Worm (Caenorhabditis elegans) whole organism, early embryonic: Measurements from ENCODE around the gene Y82E9BL.6.

Source experiments
- F13C5.2 ChIP-seq: sonication (generic microtip); optimal IDR thresholded peaks from 2 replicates; lab custom pipeline; 2017; ENCODE audit warnings: mild to moderate bottlenecking, missing genetic modification characterization, inconsistent platforms, missing compliant biosample characterization
- ama-1 ChIP-seq: fragments of 150-350 bp; optimal IDR thresholded peaks from 2 replicates; lab custom pipeline; 2014
- ceh-13 ChIP-seq: fragments of 200-800 bp; sonication (Bioruptor generic); optimal IDR thresholded peaks from 2 replicates; lab custom pipeline; 2018; ENCODE audit warnings: mild to moderate bottlenecking, missing genetic modification characterization, missing compliant biosample characterization
- ceh-36 ChIP-seq: sonication (generic microtip); optimal IDR thresholded peaks from 2 replicates; lab custom pipeline; 2016; ENCODE audit warnings: missing genetic modification characterization, inconsistent platforms, missing compliant biosample characterization
- ets-7 ChIP-seq: sonication (generic microtip); optimal IDR thresholded peaks from 2 replicates; lab custom pipeline; 2016; ENCODE audit warnings: missing genotype, missing genetic modification characterization, missing compliant biosample characterization
- flt-1 ChIP-seq: fragments of 200-800 bp; sonication (Bioruptor generic); IDR thresholded peaks from 2 replicates; pipeline ENCODE4 v1.3.6; 2022; ENCODE audit warnings: missing genetic modification characterization, missing compliant biosample characterization
- hnd-1 ChIP-seq: sonication (generic microtip); optimal IDR thresholded peaks from 2 replicates; lab custom pipeline; 2016; ENCODE audit warnings: missing genetic modification characterization, missing compliant biosample characterization
- pes-1 ChIP-seq: fragments of 200-800 bp; sonication (Bioruptor generic); IDR thresholded peaks from 2 replicates; pipeline ENCODE4 v1.3.6; 2022; ENCODE audit warnings: missing genetic modification reagents, missing genetic modification characterization, missing compliant biosample characterization
- sea-1 ChIP-seq: fragments of 200-800 bp; sonication (Bioruptor generic); conservative IDR thresholded peaks from 2 replicates; pipeline ENCODE4 v1.3.6; 2022; ENCODE audit warnings: missing genetic modification characterization, missing compliant biosample characterization
- tra-4 ChIP-seq: sonication (generic microtip); optimal IDR thresholded peaks from 2 replicates; lab custom pipeline; 2017; ENCODE audit warnings: missing genetic modification characterization, missing compliant biosample characterization

DNA sequence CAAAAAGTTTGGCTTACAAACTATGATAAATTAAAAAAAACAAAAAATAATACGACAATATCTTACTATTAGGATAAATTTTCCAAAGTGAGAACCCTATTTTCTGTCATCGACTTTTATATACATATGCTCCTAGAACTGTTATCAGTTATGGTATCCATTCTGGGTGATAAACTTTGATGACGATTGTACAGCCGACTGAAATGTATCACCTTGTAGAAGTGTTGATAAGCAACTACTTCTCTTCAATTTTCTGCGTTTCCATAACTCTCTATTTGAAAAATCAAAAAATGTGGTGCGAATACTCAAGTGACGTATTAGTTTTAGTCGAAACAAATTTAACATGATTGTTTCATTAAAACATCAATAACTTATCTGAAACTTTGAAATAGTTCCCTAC is 44.4 kb upstream of the Y82E9BL.6 start:
- TF ChIP-seq flt-1 (GFP tag; lab: Robert Waterston, UW) (no peak), ama-1 (no peak), tra-4 (tag; lab: Kevin White, UChicago) (no peak), F13C5.2 (no peak), hnd-1 (no peak), pes-1 (GFP tag; lab: Robert Waterston, UW) (no peak), ceh-36 (tag; lab: Kevin White, UChicago) (no peak), ets-7 (tag; lab: Kevin White, UChicago) (no peak), ceh-13 (GFP tag; lab: Kevin White, UChicago) (no peak), sea-1 (GFP tag; lab: Robert Waterston, UW) (no peak)
